Worm (Caenorhabditis elegans) whole organism, L2 larva: Measurements from ENCODE around the gene cdr-3.

ENCODE experiments used
- alr-1 ChIP-seq: fragments of 150-350 bp; optimal IDR thresholded peaks from 2 replicates; lab custom pipeline; 2014; ENCODE audit warnings: missing biosample characterization, missing genetic modification characterization
- ama-1 ChIP-seq: fragments of 150-350 bp; optimal IDR thresholded peaks from 2 replicates; lab custom pipeline; 2018; ENCODE audit warnings: inconsistent platforms
- dmd-4 ChIP-seq: sonication (generic microtip); optimal IDR thresholded peaks from 2 replicates; lab custom pipeline; 2017; ENCODE audit warnings: missing biosample characterization, missing genetic modification characterization
- elt-3 ChIP-seq: sonication (generic microtip); optimal IDR thresholded peaks from 2 replicates; lab custom pipeline; 2017; ENCODE audit warnings: missing biosample characterization, missing genetic modification characterization
- skn-1 ChIP-seq: sonication (generic microtip); optimal IDR thresholded peaks from 2 replicates; lab custom pipeline; 2017; ENCODE audit warnings: missing biosample characterization, missing genetic modification characterization
- ztf-4 ChIP-seq: fragments of 150-350 bp; optimal IDR thresholded peaks from 2 replicates; lab custom pipeline; 2014; ENCODE audit warnings: missing biosample characterization, missing genetic modification characterization

- TF ChIP-seq ztf-4 (tag; lab: Kevin White, UChicago) (no peak), skn-1 (tag; lab: Kevin White, UChicago) (no peak), dmd-4 (tag; lab: Kevin White, UChicago) (no peak), alr-1 (tag; lab: Kevin White, UChicago) (no peak), ama-1 (lab: Kevin White, UChicago) (no peak), elt-3 (tag; lab: Kevin White, UChicago) (no peak)
Measured at ce11 chrV:12371386-12371785, 45.8 kb downstream of the cdr-3 start, which contains the start of gene F23H12.7.
